Worm (Caenorhabditis elegans): ENCODE measurements around the gene C10C6.3.

The C10C6.3 gene

DNA sequence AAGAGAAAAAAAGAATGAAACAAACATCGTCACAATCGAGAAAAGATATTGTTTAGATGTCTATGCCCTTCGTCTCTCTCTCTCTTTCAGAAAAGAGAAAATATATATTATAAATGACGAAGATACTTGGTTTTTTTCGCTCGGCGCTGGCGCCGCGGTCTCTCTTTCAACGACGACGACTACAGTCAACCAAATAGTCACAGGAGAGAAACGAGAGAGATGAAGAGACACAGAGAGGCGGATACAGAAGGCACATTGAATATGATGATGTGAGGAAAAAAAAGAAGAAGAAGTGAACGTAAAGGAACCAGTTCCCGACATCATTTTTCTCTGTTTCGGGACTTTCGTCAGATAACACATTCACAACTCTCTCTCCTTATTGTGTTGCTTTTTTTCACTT lies 26.4 kb upstream of the C10C6.3 start (continued):
- TF ChIP-seq T20F7.1 (GFP tag; optimal IDR thresholded peaks at IDR 0.05) (no peak), snpc-1.2 (GFP tag; IDR thresholded peaks at IDR 0.05) (no peak), ceh-44 (GFP tag; IDR thresholded peaks at IDR 0.05) (no peak), hmg-1.1 (GFP tag; IDR thresholded peaks at IDR 0.05) (0 out of 2 replicates have a peak, but pooled peaks have one; percentile 25), lin-1 (GFP tag; IDR thresholded peaks at IDR 0.05) (no peak), F49E8.2 (tag; optimal IDR thresholded peaks at IDR 0.05; ENCODE audit: borderline replicate concordance) (no peak), mdt-29 (GFP tag; IDR thresholded peaks at IDR 0.05) (no peak), snpc-4 (tag; optimal IDR thresholded peaks at IDR 0.05) (no peak), hif-1 (tag; optimal IDR thresholded peaks at IDR 0.05) (no peak), lir-3 (tag; optimal IDR thresholded peaks at IDR 0.05) (no peak), T26A8.4 (GFP tag; IDR thresholded peaks at IDR 0.05) (no peak), Y105C5A.15 (GFP tag; IDR thresholded peaks at IDR 0.05) (no peak), dmd-9 (GFP tag; IDR thresholded peaks at IDR 0.05) (no peak), F26F4.8 (GFP tag; conservative IDR thresholded peaks at IDR 0.05) (no peak), mdl-1 (tag; optimal IDR thresholded peaks at IDR 0.05) (peak in 1 of 2 experiments; percentile 52), aha-1 (tag) (no peak), dpl-1 (GFP tag; optimal IDR thresholded peaks at IDR 0.05) (no peak), nhr-102 (tag; optimal IDR thresholded peaks at IDR 0.05) (no peak), cey-2 (tag; optimal IDR thresholded peaks at IDR 0.05; ENCODE audit: borderline replicate concordance, insufficient read depth) (peak; percentile 60), tra-1 (GFP tag; IDR thresholded peaks at IDR 0.05) (no peak), ceh-62 (tag; optimal IDR thresholded peaks at IDR 0.05) (no peak), madf-5 (GFP tag; IDR thresholded peaks at IDR 0.05) (no peak), mes-2 (tag; optimal IDR thresholded peaks at IDR 0.05; ENCODE audit: poor library complexity, severe bottlenecking) (no peak), spr-1 (tag; optimal IDR thresholded peaks at IDR 0.05) (peak; percentile 56), nhr-76 (tag; optimal IDR thresholded peaks at IDR 0.05) (peak; percentile 19), nhr-28 (tag; optimal IDR thresholded peaks at IDR 0.05) (peak; percentile 92), pqm-1 (tag; optimal IDR thresholded peaks at IDR 0.05) (no peak), zag-1 (tag; optimal IDR thresholded peaks at IDR 0.05) (no peak), F37D6.2 (tag; optimal IDR thresholded peaks at IDR 0.05) (no peak), nhr-11 (tag; optimal IDR thresholded peaks at IDR 0.05) (no peak), madf-9 (GFP tag; conservative IDR thresholded peaks at IDR 0.05) (no peak), nhr-48 (tag; optimal IDR thresholded peaks at IDR 0.05) (peak; percentile 72), vab-7 (GFP tag; IDR thresholded peaks at IDR 0.05) (no peak), fos-1 (tag; optimal IDR thresholded peaks at IDR 0.05) (no peak), jun-1 (tag; optimal IDR thresholded peaks at IDR 0.05) (no peak), Y5F2A.4 (GFP tag; optimal IDR thresholded peaks at IDR 0.05) (no peak), R02D3.7 (tag; optimal IDR thresholded peaks at IDR 0.05) (no peak), daf-19 (GFP tag; conservative IDR thresholded peaks at IDR 0.05) (no peak), aly-2 (tag; optimal IDR thresholded peaks at IDR 0.05) (no peak), daf-16 (GFP tag; optimal IDR thresholded peaks at IDR 0.05) (no peak), daf-16 (tag; optimal IDR thresholded peaks at IDR 0.05) (no peak), nhr-6 (tag; optimal IDR thresholded peaks at IDR 0.05) (no peak), unc-39 (tag; optimal IDR thresholded peaks at IDR 0.05) (no peak), spr-3 (GFP tag; optimal IDR thresholded peaks at IDR 0.05) (no peak), lin-13 (GFP tag; optimal IDR thresholded peaks at IDR 0.05) (no peak)

Data from whole organism, L4 larva.